Fruit fly (Drosophila melanogaster): ENCODE measurements around the gene CG17712.

The CG17712 gene

DNA sequence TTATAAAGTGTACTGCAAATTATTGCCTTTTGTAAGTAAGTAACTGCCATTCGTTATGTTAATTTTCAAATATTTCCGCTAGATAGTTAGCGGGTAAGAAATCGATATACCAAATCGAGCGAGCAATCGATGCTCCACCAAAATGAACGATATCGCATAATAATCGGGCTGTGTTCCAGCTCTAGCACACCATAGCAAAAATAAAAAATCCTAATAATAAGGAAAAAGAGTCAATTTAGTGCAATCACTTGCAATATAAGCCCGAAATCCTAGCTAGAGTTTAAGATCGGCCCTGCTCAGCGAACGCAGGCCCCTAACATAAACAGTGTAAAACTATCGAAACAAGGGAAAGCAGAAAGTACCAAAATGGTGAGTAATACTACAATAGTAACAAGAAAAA, 47.2 kb downstream of the CG17712 start, which contains the start of gene cpb (continued):
- TF ChIP-seq CG14710 (tag; optimal IDR thresholded peaks at IDR 0.05) (peak; percentile 22), CG2875 (GFP tag; optimal IDR thresholded peaks at IDR 0.05) (no peak), nerfin-2 (GFP tag; IDR thresholded peaks at IDR 0.05; ENCODE audit: partially characterized antibody) (peak; percentile 85), amos (GFP tag; IDR thresholded peaks at IDR 0.05; ENCODE audit: partially characterized antibody) (peak; percentile 93; the same call in 1 of the 2 replicates), wor (GFP tag; IDR thresholded peaks at IDR 0.05) (no peak), gsb (GFP tag; IDR thresholded peaks at IDR 0.05) (no peak), NfI (GFP tag; optimal IDR thresholded peaks at IDR 0.05) (no peak), stwl (tag; optimal IDR thresholded peaks at IDR 0.05) (peak; percentile 61), ken (GFP tag; IDR thresholded peaks at IDR 0.05) (no peak), HLH3B (GFP tag; IDR thresholded peaks at IDR 0.05) (no peak), fu2 (GFP tag; optimal IDR thresholded peaks at IDR 0.05) (no peak), trem (tag; optimal IDR thresholded peaks at IDR 0.05) (peak; percentile 26), prd (optimal IDR thresholded peaks at IDR 0.05) (no peak), prd (GFP tag; IDR thresholded peaks at IDR 0.05) (no peak), CG8359 (GFP tag; optimal IDR thresholded peaks at IDR 0.05; ENCODE audit: borderline replicate concordance) (no peak), CG12659 (GFP tag; optimal IDR thresholded peaks at IDR 0.05) (peak; percentile 29), Sry-β (GFP tag; optimal IDR thresholded peaks at IDR 0.05) (no peak), vfl (GFP tag; optimal IDR thresholded peaks at IDR 0.05) (no peak), Bteb2 (GFP tag; optimal IDR thresholded peaks at IDR 0.05) (no peak), CG12744 (GFP tag; optimal IDR thresholded peaks at IDR 0.05) (no peak), CG6854 (GFP tag; optimal IDR thresholded peaks at IDR 0.05) (no peak), CG17612 (GFP tag; IDR thresholded peaks at IDR 0.05) (no peak), CG10543 (GFP tag; optimal IDR thresholded peaks at IDR 0.05) (no peak), CG32532 (GFP tag; IDR thresholded peaks at IDR 0.05) (no peak), grau (tag; optimal IDR thresholded peaks at IDR 0.05) (no peak), tll (GFP tag; optimal IDR thresholded peaks at IDR 0.05) (no peak), tna (GFP tag; IDR thresholded peaks at IDR 0.05; ENCODE audit: partially characterized antibody) (peak; percentile 91), Abd-B (GFP tag; optimal IDR thresholded peaks at IDR 0.05) (no peak), Xrp1 (GFP tag; IDR thresholded peaks at IDR 0.05) (no peak), chm (GFP tag; IDR thresholded peaks at IDR 0.05) (no peak), pzg (GFP tag; optimal IDR thresholded peaks at IDR 0.05) (peak; percentile 62), zen2 (GFP tag; IDR thresholded peaks at IDR 0.05; ENCODE audit: partially characterized antibody) (peak; percentile 88; the same call in 2 of the 3 replicates), D (optimal IDR thresholded peaks at IDR 0.05) (no peak), D (GFP tag; optimal IDR thresholded peaks at IDR 0.05) (no peak), CG42726 (GFP tag; IDR thresholded peaks at IDR 0.05; ENCODE audit: partially characterized antibody) (peak; percentile 88), Optix (GFP tag; IDR thresholded peaks at IDR 0.05) (no peak), CG17385 (GFP tag; optimal IDR thresholded peaks at IDR 0.05) (no peak), CG2129 (GFP tag; IDR thresholded peaks at IDR 0.05; ENCODE audit: partially characterized antibody) (peak; percentile 78), CG13296 (GFP tag; optimal IDR thresholded peaks at IDR 0.05) (peak; percentile 7), inv (GFP tag; IDR thresholded peaks at IDR 0.05; ENCODE audit: partially characterized antibody) (peak; percentile 85), CG10979 (tag; optimal IDR thresholded peaks at IDR 0.05) (no peak), onecut (GFP tag; IDR thresholded peaks at IDR 0.05) (no peak), CG31441 (GFP tag; IDR thresholded peaks at IDR 0.05) (no peak), CG18764 (GFP tag; optimal IDR thresholded peaks at IDR 0.05) (no peak), luna (GFP tag; optimal IDR thresholded peaks at IDR 0.05) (no peak), CG4617 (GFP tag; optimal IDR thresholded peaks at IDR 0.05; ENCODE audit: borderline replicate concordance) (peak; percentile 75), Lpt (GFP tag; optimal IDR thresholded peaks at IDR 0.05) (no peak), gfzf (GFP tag; optimal IDR thresholded peaks at IDR 0.05) (peak; percentile 30), CG17186 (GFP tag; optimal IDR thresholded peaks at IDR 0.05) (no peak), salm (tag; optimal IDR thresholded peaks at IDR 0.05) (no peak), kay (GFP tag; optimal IDR thresholded peaks at IDR 0.05) (peak; percentile 73)
